Worm (Caenorhabditis elegans): ENCODE data around the gene faah-2.

Gene faah-2

DNA sequence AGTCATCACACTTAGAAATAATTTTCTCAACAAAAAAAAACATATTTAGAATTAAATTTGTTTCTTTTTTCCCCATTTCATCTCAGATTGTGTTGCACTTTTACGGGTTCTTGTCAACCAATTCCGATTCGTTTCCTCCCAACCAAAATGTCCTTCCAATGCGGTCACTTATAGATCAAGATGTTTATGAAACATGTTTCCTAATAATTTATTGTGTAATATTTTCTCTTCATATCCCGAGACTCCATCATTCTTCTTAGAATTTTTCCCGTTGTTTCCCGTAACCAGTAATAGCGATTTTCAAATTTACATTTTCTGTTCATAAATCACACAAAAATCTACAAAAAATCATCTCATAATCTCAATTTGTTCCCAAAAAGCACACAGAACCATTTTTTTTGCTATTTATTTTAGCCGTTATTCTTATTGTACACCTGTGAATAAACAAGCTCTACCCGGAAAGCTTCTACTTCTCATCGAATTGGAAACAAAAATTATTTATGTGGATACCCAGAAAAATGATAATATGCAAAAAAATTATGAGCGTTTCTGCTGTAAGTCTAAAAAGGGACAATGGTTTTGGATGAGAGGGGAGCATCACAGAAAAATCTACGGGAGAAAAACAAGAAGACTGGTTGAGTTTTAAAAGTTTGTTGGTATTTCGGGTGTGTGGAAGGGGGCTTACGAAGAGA, 36.3 kb downstream of the faah-2 start:
- no peak for TF ChIP-seq him-1 (tag; optimal IDR thresholded peaks at IDR 0.05)
- no peak for TF ChIP-seq dao-5 (tag; optimal IDR thresholded peaks at IDR 0.05)
- no peak for TF ChIP-seq W03F9.2 (tag; optimal IDR thresholded peaks at IDR 0.05)

DNA sequence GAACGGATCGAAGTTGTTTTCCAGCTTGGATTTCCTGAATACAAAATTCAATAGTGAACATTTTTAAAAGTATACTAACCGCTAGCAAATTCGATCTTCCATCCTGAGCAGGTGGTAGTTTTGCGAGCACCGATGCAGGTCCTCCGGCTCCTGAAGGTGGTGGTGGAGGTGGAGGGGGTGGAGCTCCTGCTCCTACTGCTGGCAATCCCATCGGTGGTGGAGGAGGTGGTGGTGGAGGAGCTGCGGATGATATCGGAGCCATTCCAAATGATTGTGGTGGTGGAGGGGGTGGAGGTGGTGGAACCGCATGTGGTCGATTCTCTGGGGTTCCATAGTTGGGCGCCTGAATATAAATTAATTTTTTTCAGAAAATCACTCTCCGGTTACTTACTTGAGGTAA, 37.4 kb downstream of the faah-2 start:
- no peak for TF ChIP-seq W03F9.2 (tag; optimal IDR thresholded peaks at IDR 0.05)
- no peak for TF ChIP-seq him-1 (tag; optimal IDR thresholded peaks at IDR 0.05)
- no peak for TF ChIP-seq dao-5 (tag; optimal IDR thresholded peaks at IDR 0.05)

DNA sequence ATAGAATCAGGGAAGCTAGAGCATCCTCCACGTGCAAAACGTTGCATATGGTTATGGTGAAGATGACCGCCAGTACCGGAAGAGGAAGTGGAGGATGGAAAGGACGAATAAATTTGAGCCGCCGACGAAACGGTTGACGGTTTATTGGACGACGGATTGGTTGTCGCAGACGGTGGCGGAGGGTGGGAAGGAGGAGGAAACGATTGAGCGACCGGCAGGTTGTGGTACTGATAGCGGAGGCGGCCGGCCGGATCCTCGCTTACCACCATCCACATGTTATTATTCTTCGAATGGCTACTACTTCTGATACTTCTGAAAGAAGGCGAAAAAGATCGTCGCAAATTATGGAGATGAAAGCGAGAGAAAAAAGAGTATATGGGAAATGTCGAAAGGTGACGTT, 40.6 kb downstream of the faah-2 start:
- TF ChIP-seq W03F9.2 (tag; optimal IDR thresholded peaks at IDR 0.05) (no peak), dao-5 (tag; optimal IDR thresholded peaks at IDR 0.05) (no peak), him-1 (tag; optimal IDR thresholded peaks at IDR 0.05) (no peak)

DNA sequence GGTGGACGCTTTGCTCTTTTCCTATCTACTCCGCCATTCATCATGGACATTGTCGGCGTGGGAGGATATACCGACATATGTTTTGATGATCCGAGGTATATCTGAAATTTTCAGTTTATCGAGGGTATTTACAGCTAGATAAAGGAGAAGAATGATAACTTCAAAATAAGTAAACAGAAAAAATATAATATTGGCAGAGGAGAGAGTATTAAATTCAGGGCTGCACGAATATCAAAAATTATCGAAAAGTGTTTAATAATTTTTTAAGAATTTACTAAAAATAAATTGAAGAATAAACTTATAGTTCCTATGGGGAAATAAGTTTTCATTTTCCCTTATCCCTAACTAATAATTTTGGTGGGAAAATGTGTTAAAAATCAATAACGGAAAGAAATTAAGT, 46.6 kb downstream of the faah-2 start, which contains the start of gene wsp-1:
TSS of gene wsp-1 (minus strand) at position 101 of the 400 bp plus-strand sequence.
- TF ChIP-seq dao-5 (tag; optimal IDR thresholded peaks at IDR 0.05) (no peak), W03F9.2 (tag; optimal IDR thresholded peaks at IDR 0.05) (no peak), him-1 (tag; optimal IDR thresholded peaks at IDR 0.05) (no peak)

- TF ChIP-seq him-1 (tag; optimal IDR thresholded peaks at IDR 0.05) (no peak), dao-5 (tag; optimal IDR thresholded peaks at IDR 0.05) (no peak), W03F9.2 (tag; optimal IDR thresholded peaks at IDR 0.05) (no peak)
Measured at ce11 chrIV:8199274-8199673, 47.0 kb downstream of the faah-2 start.

ce11 chrIV:8199824-8200223, 47.6 kb downstream of the faah-2 start:
- TF ChIP-seq dao-5 (tag; optimal IDR thresholded peaks at IDR 0.05) = no peak
- TF ChIP-seq him-1 (tag; optimal IDR thresholded peaks at IDR 0.05) = no peak
- no peak for TF ChIP-seq W03F9.2 (tag; optimal IDR thresholded peaks at IDR 0.05)

DNA sequence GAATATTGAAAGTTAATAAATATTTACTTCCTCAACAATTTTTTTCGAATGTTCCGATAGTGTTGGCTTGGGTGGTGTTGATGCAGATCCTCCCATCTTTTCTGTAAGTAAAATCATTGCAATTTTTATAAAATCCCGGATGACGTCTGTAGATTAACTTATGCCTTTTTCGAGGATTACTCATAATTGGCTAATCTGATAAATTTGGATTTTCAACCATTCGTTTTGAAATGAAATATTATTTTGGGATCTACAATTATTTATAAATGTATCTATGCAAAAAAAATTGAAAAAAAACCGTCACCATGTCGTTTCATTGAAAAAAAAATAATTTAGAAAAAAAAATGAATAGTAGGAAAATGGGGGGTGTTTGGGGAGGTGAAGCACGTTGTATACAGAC, 48.9 kb downstream of the faah-2 start, which contains the start of gene glrx-22:
TSS of gene glrx-22 (minus strand) at position 101 of the 400 bp plus-strand sequence.
- no peak for TF ChIP-seq him-1 (tag; optimal IDR thresholded peaks at IDR 0.05)
- no peak for TF ChIP-seq W03F9.2 (tag; optimal IDR thresholded peaks at IDR 0.05)
- no peak for TF ChIP-seq dao-5 (tag; optimal IDR thresholded peaks at IDR 0.05)

DNA sequence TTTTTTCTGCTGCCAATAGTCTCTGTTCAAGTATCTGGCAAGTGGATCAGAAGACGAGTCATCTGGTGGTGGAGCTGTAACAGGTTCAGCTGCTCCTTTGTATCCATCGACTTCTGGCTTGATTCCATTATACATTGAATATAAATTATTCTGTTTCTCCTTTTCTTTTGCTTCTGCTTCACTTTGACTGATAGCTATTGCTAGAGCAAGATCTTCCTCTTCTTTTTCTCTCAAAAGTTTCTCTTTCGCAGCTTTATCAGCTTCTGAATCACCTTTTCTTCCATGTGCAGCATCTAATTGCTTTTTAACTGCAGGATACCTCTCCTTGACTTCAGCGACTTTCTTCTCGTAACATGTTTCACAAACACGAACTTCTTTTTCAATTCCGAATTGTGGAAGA, 51.3 kb downstream of the faah-2 start:
- TF ChIP-seq W03F9.2 (tag; optimal IDR thresholded peaks at IDR 0.05) = no peak
- TF ChIP-seq him-1 (tag; optimal IDR thresholded peaks at IDR 0.05) = no peak
- no peak for TF ChIP-seq dao-5 (tag; optimal IDR thresholded peaks at IDR 0.05)
